Worm (Caenorhabditis elegans): ENCODE data around the gene C17C3.11.

C17C3.11 gene

DNA sequence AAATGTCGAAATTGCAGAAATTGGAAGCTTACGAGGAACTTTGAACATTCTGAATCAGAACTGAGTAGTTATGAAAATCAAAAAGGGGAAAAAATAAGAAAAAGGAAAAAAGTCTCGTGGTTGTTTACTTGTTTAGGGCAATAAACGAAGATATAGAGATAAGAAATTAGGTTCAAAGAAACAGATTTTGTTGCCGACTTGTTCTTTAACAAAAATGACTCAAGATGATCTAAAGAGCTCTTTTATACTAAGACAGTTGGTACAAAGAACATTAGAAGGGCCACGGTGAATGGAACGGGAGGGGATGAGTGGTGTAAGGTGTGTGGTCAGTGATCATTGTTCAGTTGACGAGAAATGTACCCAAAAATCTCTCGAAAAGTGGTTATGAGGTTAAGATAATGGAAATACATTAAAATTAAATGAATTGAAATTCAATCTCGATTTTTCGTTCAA, 9.8 kb downstream of the C17C3.11 start, which contains the start of gene acdh-2:
Gene acdh-2, minus strand, starts transcription at position 51 of the 453 bp plus-strand sequence.
- TF ChIP-seq nhr-43 (tag; optimal IDR thresholded peaks at IDR 0.05; ENCODE audit: poor library complexity, severe bottlenecking) (peak; percentile 18), elt-3 (tag; optimal IDR thresholded peaks at IDR 0.05) (no peak), nfya-1 (tag; optimal IDR thresholded peaks at IDR 0.05; ENCODE audit: insufficient read depth) (peak; percentile 35), egl-5 (tag; optimal IDR thresholded peaks at IDR 0.05) (no peak)

DNA sequence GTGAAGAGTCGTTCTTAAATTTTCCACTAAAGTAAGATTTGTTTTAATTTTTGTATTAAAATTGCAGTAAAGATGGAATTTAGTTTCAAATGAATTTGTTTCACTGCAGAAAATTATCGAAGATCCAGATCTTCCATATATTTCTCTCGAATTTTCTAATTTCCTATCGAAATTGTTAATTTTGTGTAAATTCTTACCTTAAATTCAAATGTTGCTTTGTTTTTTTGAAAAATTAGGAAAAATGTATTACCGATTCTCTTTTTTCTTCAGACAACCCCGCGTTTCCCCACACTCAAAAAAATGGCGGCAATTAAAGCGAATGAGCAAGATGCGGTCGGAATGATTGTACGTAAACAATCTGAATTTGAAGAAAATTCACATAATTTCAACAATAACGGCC, 12.1 kb downstream of the C17C3.11 start, which contains the start of gene C17C3.6:
Gene C17C3.6, plus strand, starts transcription at position 301 of the 400 bp plus-strand sequence.
- TF ChIP-seq egl-27 (tag; optimal IDR thresholded peaks at IDR 0.05): no peak

DNA sequence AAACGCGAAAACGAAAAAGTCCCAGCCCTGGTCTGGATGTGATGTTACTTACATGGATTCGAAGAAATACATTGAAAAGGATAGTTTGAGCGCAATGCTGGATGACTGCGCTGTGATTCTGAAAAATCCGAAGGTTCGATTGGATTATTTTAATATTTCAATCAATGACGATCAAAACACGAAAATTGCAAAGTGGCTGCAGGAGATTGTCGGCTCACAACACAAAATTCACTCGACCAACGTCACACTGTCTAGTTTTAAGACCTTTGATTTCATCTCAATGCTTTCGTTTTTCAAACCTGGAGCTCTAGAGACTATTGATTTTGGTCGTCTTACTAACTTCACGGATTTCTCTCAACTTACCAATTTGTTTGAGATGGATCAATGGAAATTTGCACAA, 13.9 kb downstream of the C17C3.11 start, which contains the start of gene C17C3.5:
Gene C17C3.5, plus strand, starts transcription at position 301 of the 400 bp plus-strand sequence.
- TF ChIP-seq ceh-28 (tag; optimal IDR thresholded peaks at IDR 0.05) (no peak), ceh-9 (tag; optimal IDR thresholded peaks at IDR 0.05) (no peak), R02D3.7 (tag; optimal IDR thresholded peaks at IDR 0.05) (no peak), ztf-4 (tag; optimal IDR thresholded peaks at IDR 0.05) (no peak), fos-1 (tag; optimal IDR thresholded peaks at IDR 0.05) (no peak), nfya-1 (tag; optimal IDR thresholded peaks at IDR 0.05; ENCODE audit: insufficient read depth) (no peak), eor-1 (tag; optimal IDR thresholded peaks at IDR 0.05) (no peak), nhr-77 (tag; optimal IDR thresholded peaks at IDR 0.05) (no peak), pqm-1 (tag; optimal IDR thresholded peaks at IDR 0.05) (no peak), jun-1 (tag; optimal IDR thresholded peaks at IDR 0.05) (no peak), fkh-2 (tag; optimal IDR thresholded peaks at IDR 0.05) (no peak), lin-15B (tag; optimal IDR thresholded peaks at IDR 0.05) (no peak), nhr-28 (tag; optimal IDR thresholded peaks at IDR 0.05) (no peak), elt-2 (tag; optimal IDR thresholded peaks at IDR 0.05) (no peak), pha-4 (tag; optimal IDR thresholded peaks at IDR 0.05) (no peak), mml-1 (tag; optimal IDR thresholded peaks at IDR 0.05) (no peak), mdl-1 (tag; optimal IDR thresholded peaks at IDR 0.05) (no peak), ztf-11 (tag; optimal IDR thresholded peaks at IDR 0.05) (no peak), zag-1 (tag; optimal IDR thresholded peaks at IDR 0.05) (no peak), nhr-43 (tag; optimal IDR thresholded peaks at IDR 0.05; ENCODE audit: poor library complexity, severe bottlenecking) (no peak)

DNA sequence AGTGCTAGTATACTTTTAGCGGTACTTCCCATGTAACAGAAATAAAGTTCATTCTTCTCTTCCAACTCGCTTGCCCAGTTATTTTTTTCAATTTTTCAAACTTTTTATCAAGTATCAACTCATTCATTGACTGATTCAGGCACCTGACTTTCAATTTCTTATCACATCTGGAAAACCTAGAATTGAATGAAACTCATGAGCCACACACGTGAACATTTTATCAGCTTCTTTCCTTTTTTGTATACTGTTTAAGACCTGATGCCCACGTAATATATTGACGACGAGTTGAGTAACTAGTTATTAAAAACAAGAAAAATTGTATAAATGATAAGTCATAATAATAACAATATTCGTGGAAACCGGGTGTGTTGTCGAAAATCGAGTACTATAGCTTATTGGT, 15.9 kb downstream of the C17C3.11 start:
- peak; percentile 92 for TF ChIP-seq elt-2 (tag; optimal IDR thresholded peaks at IDR 0.05)
- TF ChIP-seq lin-15B (tag; optimal IDR thresholded peaks at IDR 0.05): no peak
- no peak for TF ChIP-seq eor-1 (tag; optimal IDR thresholded peaks at IDR 0.05)
- no peak for TF ChIP-seq unc-39 (tag; optimal IDR thresholded peaks at IDR 0.05)
- TF ChIP-seq skn-1 (tag; optimal IDR thresholded peaks at IDR 0.05): no peak
- no peak for TF ChIP-seq nhr-77 (tag; optimal IDR thresholded peaks at IDR 0.05)
- TF ChIP-seq pqm-1 (tag; optimal IDR thresholded peaks at IDR 0.05): peak; percentile 95
- no peak for TF ChIP-seq nhr-28 (tag; optimal IDR thresholded peaks at IDR 0.05)
- TF ChIP-seq pha-4 (tag; optimal IDR thresholded peaks at IDR 0.05): peak; percentile 67
- no peak for TF ChIP-seq sea-2 (GFP tag; optimal IDR thresholded peaks at IDR 0.05)
- no peak for TF ChIP-seq ztf-11 (tag; optimal IDR thresholded peaks at IDR 0.05)

DNA sequence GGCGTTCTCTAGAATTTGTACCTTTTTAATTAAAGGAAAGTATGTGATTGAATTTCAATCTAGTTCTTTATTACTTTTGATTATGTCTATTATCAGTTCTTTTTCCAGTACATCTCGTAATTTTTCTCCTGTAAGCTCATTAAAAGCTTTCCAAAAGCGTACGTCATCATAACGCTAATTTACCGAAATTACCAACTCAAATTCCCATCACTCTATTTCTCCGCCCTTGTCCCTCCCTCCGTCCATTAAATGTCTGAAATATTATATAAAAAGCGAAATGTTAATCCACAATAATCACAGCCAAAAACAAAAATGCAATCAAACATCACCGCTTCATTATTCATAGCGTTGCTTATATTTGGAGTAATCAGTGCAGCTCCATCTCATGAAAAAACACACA, 16.7 kb downstream of the C17C3.11 start, which contains the start of gene ins-12:
Gene ins-12, plus strand, starts transcription at position 301 of the 400 bp plus-strand sequence.
- TF ChIP-seq elt-3 (tag; optimal IDR thresholded peaks at IDR 0.05) (no peak), ztf-4 (tag; optimal IDR thresholded peaks at IDR 0.05) (no peak), nhr-43 (tag; optimal IDR thresholded peaks at IDR 0.05; ENCODE audit: poor library complexity, severe bottlenecking) (no peak), mdl-1 (tag; optimal IDR thresholded peaks at IDR 0.05) (no peak), ceh-82 (tag; optimal IDR thresholded peaks at IDR 0.05) (no peak), nhr-11 (tag; optimal IDR thresholded peaks at IDR 0.05) (no peak), tbx-2 (tag; optimal IDR thresholded peaks at IDR 0.05) (no peak), ceh-28 (tag; optimal IDR thresholded peaks at IDR 0.05) (no peak), daf-12 (tag; optimal IDR thresholded peaks at IDR 0.05) (no peak), ceh-9 (tag; optimal IDR thresholded peaks at IDR 0.05) (no peak), mml-1 (tag; optimal IDR thresholded peaks at IDR 0.05) (no peak), lsy-12 (tag; optimal IDR thresholded peaks at IDR 0.05) (no peak), nhr-237 (tag; optimal IDR thresholded peaks at IDR 0.05) (no peak), elt-1 (tag; optimal IDR thresholded peaks at IDR 0.05) (no peak), nhr-77 (tag; optimal IDR thresholded peaks at IDR 0.05) (no peak), unc-39 (tag; optimal IDR thresholded peaks at IDR 0.05) (no peak), fkh-2 (tag; optimal IDR thresholded peaks at IDR 0.05) (no peak), lin-15B (tag; optimal IDR thresholded peaks at IDR 0.05) (no peak), ama-1 (optimal IDR thresholded peaks at IDR 0.05) (no peak), R02D3.7 (tag; optimal IDR thresholded peaks at IDR 0.05) (no peak)
